Worm (Caenorhabditis elegans): ENCODE measurements around the gene sre-46.

DNA sequence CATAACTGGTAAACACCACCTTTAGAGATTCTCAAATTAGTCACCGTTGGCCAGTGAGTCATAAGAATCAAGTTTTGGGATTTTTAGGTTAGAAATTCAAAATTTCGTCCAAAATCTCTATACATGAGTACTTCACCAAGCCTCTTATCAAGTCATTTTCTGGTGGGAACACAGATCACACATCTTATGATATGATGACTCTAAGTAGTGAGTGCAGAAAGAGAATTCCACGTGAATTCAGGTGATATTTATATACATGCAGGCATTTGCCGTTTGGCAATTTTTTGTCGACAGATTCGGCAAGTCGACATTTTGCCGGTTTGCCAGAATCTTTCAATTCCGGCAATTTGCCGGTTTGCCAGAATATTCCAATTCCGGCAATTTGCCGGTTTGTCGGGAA lies 49.1 kb downstream of the sre-46 start:
- TF ChIP-seq him-1 (tag; optimal IDR thresholded peaks at IDR 0.05) (no peak), W03F9.2 (tag; optimal IDR thresholded peaks at IDR 0.05) (no peak)

Measured in whole organism, L4/young adult.